Fruit fly (Drosophila melanogaster) whole organism, embryonic: ENCODE results near the gene Agxt.

Experiments
- Aef1 ChIP-seq: fragments of 200-800 bp; sonication (Bioruptor generic); IDR thresholded peaks from 3 replicates; pipeline ENCODE4 v1.3.6; 2022; ENCODE audit warnings: missing biosample characterization, missing genetic modification characterization
- Bgb ChIP-seq: fragments of 200-800 bp; sonication (Bioruptor generic); IDR thresholded peaks from 2 replicates; pipeline ENCODE4 v1.3.6; 2022; ENCODE audit warnings: missing biosample characterization, missing genetic modification characterization; ENCODE audit not compliant: partially characterized antibody
- BtbVII ChIP-seq: fragments of 200-800 bp; sonication (Bioruptor generic); optimal IDR thresholded peaks from 3 replicates; lab custom pipeline; 2017; ENCODE audit warnings: missing biosample characterization, mild to moderate bottlenecking, missing genetic modification characterization
- CG11247 ChIP-seq: fragments of 200-800 bp; sonication (Bioruptor generic); IDR thresholded peaks from 2 replicates; pipeline ENCODE4 v1.3.6; 2022; ENCODE audit warnings: missing biosample characterization, missing genetic modification characterization
- CG12391 ChIP-seq: fragments of 200-800 bp; sonication (Bioruptor generic); optimal IDR thresholded peaks from 3 replicates; lab custom pipeline; 2018; ENCODE audit warnings: missing biosample characterization, mild to moderate bottlenecking, missing genetic modification characterization, moderate library complexity
- CG12942 ChIP-seq: fragments of 200-800 bp; sonication (Bioruptor generic); optimal IDR thresholded peaks from 3 replicates; lab custom pipeline; 2016; ENCODE audit warnings: missing biosample characterization, missing genetic modification characterization
- CG14050 ChIP-seq: fragments of 200-800 bp; sonication (Bioruptor generic); IDR thresholded peaks from 3 replicates; pipeline ENCODE4 v1.3.6; 2022; ENCODE audit warnings: missing biosample characterization, missing genetic modification characterization
- CG14965 ChIP-seq: fragments of 200-800 bp; sonication (Bioruptor generic); optimal IDR thresholded peaks from 2 replicates; lab custom pipeline; 2016; ENCODE audit warnings: missing biosample characterization, missing genetic modification characterization, borderline replicate concordance
- CG1792 ChIP-seq: fragments of 200-800 bp; sonication (Bioruptor generic); optimal IDR thresholded peaks from 2 replicates; lab custom pipeline; 2016; ENCODE audit warnings: missing biosample characterization, missing genetic modification characterization
- CG2116 ChIP-seq: fragments of 200-800 bp; sonication (Bioruptor generic); optimal IDR thresholded peaks from 3 replicates; lab custom pipeline; 2018; ENCODE audit warnings: missing biosample characterization, mild to moderate bottlenecking, missing genetic modification characterization
- CG30403 ChIP-seq: fragments of 200-800 bp; sonication (Bioruptor generic); optimal IDR thresholded peaks from 3 replicates; lab custom pipeline; 2016; ENCODE audit warnings: missing biosample characterization, missing genetic modification characterization
- CG3838 ChIP-seq: fragments of 200-800 bp; sonication (Bioruptor generic); optimal IDR thresholded peaks from 3 replicates; lab custom pipeline; 2016; ENCODE audit warnings: missing biosample characterization, missing genetic modification characterization
- CG43689 ChIP-seq: fragments of 200-800 bp; sonication (Bioruptor generic); IDR thresholded peaks from 2 replicates; pipeline ENCODE4 v1.3.6; 2022; ENCODE audit warnings: missing biosample characterization, missing genetic modification characterization
- CG5245 ChIP-seq: fragments of 200-800 bp; sonication (Bioruptor generic); optimal IDR thresholded peaks from 3 replicates; lab custom pipeline; 2016; ENCODE audit warnings: missing biosample characterization, missing genetic modification characterization
- CG7745 ChIP-seq: fragments of 200-800 bp; sonication (Bioruptor generic); optimal IDR thresholded peaks from 2 replicates; lab custom pipeline; 2018; ENCODE audit warnings: missing biosample characterization, mild to moderate bottlenecking, missing genetic modification characterization, moderate library complexity
- CG9932 ChIP-seq: fragments of 200-800 bp; sonication (Bioruptor generic); IDR thresholded peaks from 2 replicates; pipeline ENCODE4 v1.3.6; 2022; ENCODE audit warnings: missing biosample characterization, missing genetic modification characterization
- E2f1 ChIP-seq: fragments of 200-800 bp; sonication (Bioruptor generic); IDR thresholded peaks from 2 replicates; pipeline ENCODE4 v1.3.6; 2022; ENCODE audit warnings: missing biosample characterization, missing genetic modification characterization
- Eip74EF ChIP-seq, 2 experiments: fragments of 200-800 bp in 1 of 2; fragments of >200 bp in 1 of 2; sonication (Bioruptor generic) in 1 of 2; optimal IDR thresholded peaks; 2 replicates each; lab custom pipeline; 2017 to 2019; ENCODE audit warnings: missing biosample characterization in 2 of 2, missing genetic modification characterization in 2 of 2, mild to moderate bottlenecking in 1 of 2, moderate library complexity in 1 of 2
- HHEX ChIP-seq: fragments of 200-800 bp; sonication (Bioruptor generic); optimal IDR thresholded peaks from 3 replicates; lab custom pipeline; 2017; ENCODE audit warnings: missing biosample characterization, mild to moderate bottlenecking, missing genetic modification characterization, missing genetic modification reagents
- HLH3B ChIP-seq: fragments of 200-800 bp; sonication (Bioruptor generic); IDR thresholded peaks from 2 replicates; pipeline ENCODE4 v1.3.6; 2022; ENCODE audit warnings: missing biosample characterization, missing genetic modification characterization
- MBD-R2 ChIP-seq: fragments of 200-800 bp; sonication (Bioruptor generic); IDR thresholded peaks from 2 replicates; pipeline ENCODE4 v1.3.6; 2022; ENCODE audit warnings: missing biosample characterization, missing genetic modification characterization
- Meics ChIP-seq: fragments of 200-800 bp; sonication (Bioruptor generic); optimal IDR thresholded peaks from 2 replicates; lab custom pipeline; 2017; ENCODE audit warnings: missing biosample characterization, mild to moderate bottlenecking, missing genetic modification characterization
- Nf-YA ChIP-seq: fragments of 200-800 bp; sonication (Bioruptor generic); IDR thresholded peaks from 2 replicates; pipeline ENCODE4 v1.3.6; 2022; ENCODE audit warnings: missing biosample characterization, missing genetic modification characterization
- Nf-YC ChIP-seq: fragments of 200-800 bp; optimal IDR thresholded peaks from 3 replicates; lab custom pipeline; 2019; ENCODE audit warnings: missing biosample characterization, mild to moderate bottlenecking, missing genetic modification characterization, moderate library complexity
- Oli ChIP-seq: fragments of 200-800 bp; sonication (Bioruptor generic); optimal IDR thresholded peaks from 2 replicates; lab custom pipeline; 2018; ENCODE audit warnings: missing biosample characterization, mild to moderate bottlenecking, missing genetic modification characterization, moderate library complexity
- Spps ChIP-seq: fragments of 200-800 bp; sonication (Bioruptor generic); optimal IDR thresholded peaks from 2 replicates; lab custom pipeline; 2018; ENCODE audit warnings: missing biosample characterization, mild to moderate bottlenecking, missing genetic modification characterization
- Sry-δ ChIP-seq: fragments of 200-800 bp; sonication (Bioruptor generic); optimal IDR thresholded peaks from 2 replicates; lab custom pipeline; 2016; ENCODE audit warnings: missing biosample characterization, missing genetic modification characterization
- Tbp ChIP-seq: fragments of >200 bp; optimal IDR thresholded peaks from 2 replicates; lab custom pipeline; 2018; ENCODE audit warnings: missing biosample characterization, missing genetic modification characterization
- ash1 ChIP-seq: fragments of 200-800 bp; sonication (Bioruptor generic); optimal IDR thresholded peaks from 2 replicates; lab custom pipeline; 2018; ENCODE audit warnings: missing biosample characterization, mild to moderate bottlenecking, missing genetic modification characterization
- bbx ChIP-seq: fragments of 200-800 bp; sonication (Bioruptor generic); IDR thresholded peaks from 2 replicates; pipeline ENCODE4 v1.3.6; 2022; ENCODE audit warnings: missing biosample characterization, missing genetic modification characterization; ENCODE audit not compliant: partially characterized antibody
- bowl ChIP-seq: fragments of 200-800 bp; sonication (Bioruptor generic); IDR thresholded peaks from 2 replicates; pipeline ENCODE4 v1.3.6; 2022; ENCODE audit warnings: missing biosample characterization, missing genetic modification characterization
- cato ChIP-seq: fragments of 200-800 bp; sonication (Bioruptor generic); optimal IDR thresholded peaks from 2 replicates; lab custom pipeline; 2016; ENCODE audit warnings: missing biosample characterization, missing genetic modification characterization, borderline replicate concordance
- cg ChIP-seq: fragments of 200-800 bp; sonication (Bioruptor generic); optimal IDR thresholded peaks from 3 replicates; lab custom pipeline; 2019; ENCODE audit warnings: missing biosample characterization, mild to moderate bottlenecking, missing genetic modification characterization, moderate library complexity
- ci ChIP-seq: fragments of 200-800 bp; sonication (Bioruptor generic); IDR thresholded peaks from 3 replicates; pipeline ENCODE4 v1.3.6; 2022; ENCODE audit warnings: missing biosample characterization, missing genetic modification characterization
- dmrt11E ChIP-seq: fragments of 200-800 bp; sonication (Bioruptor generic); optimal IDR thresholded peaks from 3 replicates; lab custom pipeline; 2018; ENCODE audit warnings: missing biosample characterization, mild to moderate bottlenecking, missing genetic modification characterization, moderate library complexity
- esg ChIP-seq: fragments of 200-800 bp; sonication (Bioruptor generic); conservative IDR thresholded peaks from 2 replicates; pipeline ENCODE4 v1.3.6; 2022; ENCODE audit warnings: missing biosample characterization, missing genetic modification characterization
- eve ChIP-seq, 2 experiments: fragments of >200 bp; optimal IDR thresholded peaks; 2 replicates each; lab custom pipeline; 2017; ENCODE audit warnings: missing biosample characterization in 2 of 2, missing genetic modification characterization in 2 of 2
- fu2 ChIP-seq: fragments of 200-800 bp; sonication (Bioruptor generic); optimal IDR thresholded peaks from 2 replicates; lab custom pipeline; 2016; ENCODE audit warnings: missing biosample characterization, missing genetic modification characterization
- gsb ChIP-seq: fragments of 200-800 bp; sonication (Bioruptor generic); IDR thresholded peaks from 2 replicates; pipeline ENCODE4 v1.3.6; 2022; ENCODE audit warnings: missing biosample characterization, missing genetic modification characterization
- lov ChIP-seq, 2 experiments: fragments of 200-800 bp in 1 of 2; fragments of >200 bp in 1 of 2; sonication (Bioruptor generic) in 1 of 2; IDR thresholded peaks in 1 of 2; optimal IDR thresholded peaks in 1 of 2; 2 replicates in 1 of 2; 3 replicates in 1 of 2; pipeline versions ENCODE4 v1.3.6 to Lab custom; 2017 to 2022; ENCODE audit warnings: missing biosample characterization in 1 of 2, missing genetic modification characterization in 1 of 2
- mam ChIP-seq: fragments of 200-800 bp; sonication (Bioruptor generic); optimal IDR thresholded peaks from 3 replicates; lab custom pipeline; 2016; ENCODE audit warnings: missing biosample characterization, missing genetic modification characterization
- nmo ChIP-seq: fragments of 200-800 bp; sonication (Bioruptor generic); optimal IDR thresholded peaks from 2 replicates; lab custom pipeline; 2018; ENCODE audit warnings: missing biosample characterization, mild to moderate bottlenecking, missing genetic modification characterization, moderate library complexity
- pho ChIP-seq: fragments of 200-800 bp; sonication (Bioruptor generic); optimal IDR thresholded peaks from 2 replicates; lab custom pipeline; 2016; ENCODE audit warnings: missing biosample characterization, missing genetic modification characterization
- phol ChIP-seq: fragments of 200-800 bp; sonication (Bioruptor generic); optimal IDR thresholded peaks from 3 replicates; lab custom pipeline; 2018; ENCODE audit warnings: missing biosample characterization, mild to moderate bottlenecking, missing genetic modification characterization, moderate library complexity
- shn ChIP-seq: fragments of 200-800 bp; sonication (Bioruptor generic); optimal IDR thresholded peaks from 3 replicates; lab custom pipeline; 2016; ENCODE audit warnings: missing biosample characterization, missing genetic modification characterization
- slbo ChIP-seq: fragments of 200-800 bp; sonication (Bioruptor generic); IDR thresholded peaks from 2 replicates; pipeline ENCODE4 v1.3.6; 2022; ENCODE audit warnings: missing biosample characterization, missing genetic modification characterization
- sna ChIP-seq: fragments of 200-800 bp; sonication (Bioruptor generic); IDR thresholded peaks from 2 replicates; pipeline ENCODE4 v1.3.6; 2022; ENCODE audit warnings: missing biosample characterization, missing genetic modification characterization; ENCODE audit not compliant: partially characterized antibody
- tap ChIP-seq: fragments of 200-800 bp; optimal IDR thresholded peaks from 3 replicates; lab custom pipeline; 2019; ENCODE audit warnings: missing biosample characterization, mild to moderate bottlenecking, missing genetic modification characterization, moderate library complexity
- wek ChIP-seq: fragments of 200-800 bp; sonication (Bioruptor generic); optimal IDR thresholded peaks from 3 replicates; lab custom pipeline; 2018; ENCODE audit warnings: missing biosample characterization, mild to moderate bottlenecking, missing genetic modification characterization, moderate library complexity

Agxt gene

dm6 chrX:6549428-6550117, 20.8 kb downstream of the Agxt start (continued):
- peak; percentile 93 for TF ChIP-seq nmo (GFP tag; lab: Kevin White, UChicago)
- TF ChIP-seq wek (GFP tag; lab: Kevin White, UChicago) = peak; percentile 78
- TF ChIP-seq CG14965 = peak; percentile 83
- peak in 1 of 2 experiments; percentile 95 for TF ChIP-seq eve (GFP tag; optimal IDR thresholded peaks at IDR 0.05; lab: Kevin White, UChicago)
- TF ChIP-seq CG12942 (GFP tag; lab: Kevin White, UChicago) = peak; percentile 90
- peak; percentile 94 for TF ChIP-seq BtbVII (GFP tag; lab: Kevin White, UChicago)
- peak; percentile 96 for TF ChIP-seq CG1792 (GFP tag; lab: Kevin White, UChicago)
- TF ChIP-seq slbo = peak; percentile 97
- peak; percentile 91 for TF ChIP-seq fu2 (GFP tag; lab: Kevin White, UChicago)
- TF ChIP-seq cato (GFP tag; lab: Kevin White, UChicago) = peak; percentile 88
- TF ChIP-seq phol (tag; lab: Kevin White, UChicago) = peak; percentile 94
- TF ChIP-seq CG12391 (tag; lab: Kevin White, UChicago) = peak; percentile 92
- TF ChIP-seq mam (GFP tag; lab: Kevin White, UChicago) = peak; percentile 96
- TF ChIP-seq sna = no peak
- TF ChIP-seq Meics (GFP tag; lab: Kevin White, UChicago) = peak; percentile 96
- peak; percentile 93 for TF ChIP-seq esg (GFP tag; lab: Robert Waterston, UW)
- TF ChIP-seq CG43689 (GFP tag; lab: Robert Waterston, UW) = peak; percentile 86
- TF ChIP-seq CG3838 = peak; percentile 70
- peak; percentile 95 for TF ChIP-seq MBD-R2 (GFP tag; lab: Robert Waterston, UW)
- TF ChIP-seq Tbp (GFP tag; lab: Kevin White, UChicago) = no peak
- peak; percentile 93 for TF ChIP-seq Oli (tag; lab: Kevin White, UChicago)
- peak; percentile 94 for TF ChIP-seq HLH3B (GFP tag; lab: Robert Waterston, UW)
- TF ChIP-seq CG5245 (GFP tag; lab: Kevin White, UChicago) = peak; percentile 97
- peak; percentile 97 for TF ChIP-seq CG11247 (GFP tag; lab: Robert Waterston, UW)
- peak; percentile 98 for TF ChIP-seq ci (GFP tag; lab: Robert Waterston, UW)
- TF ChIP-seq E2f1 (GFP tag; lab: Robert Waterston, UW) = peak; percentile 94
- TF ChIP-seq Bgb (GFP tag; lab: Robert Waterston, UW) = no peak
- TF ChIP-seq CG30403 (GFP tag; lab: Kevin White, UChicago) = peak; percentile 95
- TF ChIP-seq CG7745 (tag; lab: Kevin White, UChicago) = no peak
- peak in 1 of 2 experiments; percentile 81 for TF ChIP-seq Eip74EF (GFP tag; optimal IDR thresholded peaks at IDR 0.05; lab: Kevin White, UChicago)
- peak; percentile 89 for TF ChIP-seq shn
- TF ChIP-seq bowl (GFP tag; lab: Robert Waterston, UW) = peak; percentile 80
- TF ChIP-seq lov (optimal IDR thresholded peaks at IDR 0.05; lab: Kevin White, UChicago) = no peak
- peak; percentile 95 for TF ChIP-seq lov (GFP tag; IDR thresholded peaks at IDR 0.05; lab: Robert Waterston, UW)
- peak; percentile 96 for TF ChIP-seq HHEX (GFP tag; lab: Kevin White, UChicago)
- peak; percentile 98 for TF ChIP-seq CG9932 (GFP tag; lab: Robert Waterston, UW)
- peak; percentile 91 for TF ChIP-seq ash1 (GFP tag; lab: Kevin White, UChicago)
- TF ChIP-seq CG14050 (GFP tag; lab: Robert Waterston, UW) = peak; percentile 92
- TF ChIP-seq Aef1 (GFP tag; lab: Robert Waterston, UW) = peak; percentile 96
- no peak for TF ChIP-seq bbx (GFP tag; lab: Robert Waterston, UW)
- TF ChIP-seq gsb = peak; percentile 95
- TF ChIP-seq Sry-δ (GFP tag; lab: Kevin White, UChicago) = peak; percentile 75
- TF ChIP-seq Nf-YA (GFP tag; lab: Robert Waterston, UW) = peak; percentile 92
- TF ChIP-seq Nf-YC (tag; lab: Kevin White, UChicago) = peak; percentile 84
- no peak for TF ChIP-seq cg (GFP tag; lab: Kevin White, UChicago)
- TF ChIP-seq Spps (tag; lab: Kevin White, UChicago) = peak; percentile 86
- peak; percentile 93 for TF ChIP-seq pho (GFP tag; lab: Kevin White, UChicago)
- peak; percentile 64 for TF ChIP-seq CG2116
- peak; percentile 94 for TF ChIP-seq tap
- peak; percentile 88 for TF ChIP-seq dmrt11E (tag; lab: Kevin White, UChicago)
